Fruit fly (Drosophila melanogaster): ENCODE data around the gene CG5888.

Gene CG5888

dm6 chr2L:16357865-16358264, 90.4 kb downstream of the CG5888 start (continued):
- TF ChIP-seq pan (optimal IDR thresholded peaks at IDR 0.05) (no peak), pan (GFP tag; optimal IDR thresholded peaks at IDR 0.05 in 1 of 2, IDR thresholded peaks at IDR 0.05 in 1 of 2) (peak in 1 of 2 experiments; percentile 31), dati (GFP tag; IDR thresholded peaks at IDR 0.05) (no peak), repo (GFP tag; optimal IDR thresholded peaks at IDR 0.05) (no peak), dmrt11E (tag; optimal IDR thresholded peaks at IDR 0.05) (peak; percentile 40), amos (GFP tag; IDR thresholded peaks at IDR 0.05; ENCODE audit: partially characterized antibody) (no peak), CG30403 (GFP tag; optimal IDR thresholded peaks at IDR 0.05) (peak; percentile 3), otp (GFP tag; IDR thresholded peaks at IDR 0.05) (no peak), CG6854 (GFP tag; optimal IDR thresholded peaks at IDR 0.05) (no peak), luna (GFP tag; optimal IDR thresholded peaks at IDR 0.05) (no peak), ase (GFP tag; IDR thresholded peaks at IDR 0.05) (0 out of 3 replicates have a peak, but pooled peaks have one; percentile 7), CG2712 (tag; optimal IDR thresholded peaks at IDR 0.05) (peak; percentile 70), CoRest (tag; optimal IDR thresholded peaks at IDR 0.05) (peak; percentile 16), crol (GFP tag; IDR thresholded peaks at IDR 0.05) (no peak), Xrp1 (GFP tag; IDR thresholded peaks at IDR 0.05) (peak; percentile 54; the same call in 1 of the 2 replicates), phol (tag; optimal IDR thresholded peaks at IDR 0.05) (peak; percentile 38), CG6813 (GFP tag; optimal IDR thresholded peaks at IDR 0.05) (no peak), sqz (GFP tag; optimal IDR thresholded peaks at IDR 0.05) (peak; percentile 37), CG6254 (GFP tag; optimal IDR thresholded peaks at IDR 0.05) (peak; percentile 30), CG33213 (GFP tag; optimal IDR thresholded peaks at IDR 0.05) (no peak), Asciz (GFP tag; optimal IDR thresholded peaks at IDR 0.05) (peak; percentile 18), Atf3 (GFP tag; optimal IDR thresholded peaks at IDR 0.05) (no peak), mld (GFP tag; IDR thresholded peaks at IDR 0.05; ENCODE audit: partially characterized antibody) (no peak), Lhr (GFP tag; optimal IDR thresholded peaks at IDR 0.05) (no peak), pho (GFP tag; optimal IDR thresholded peaks at IDR 0.05) (no peak), klu (GFP tag; IDR thresholded peaks at IDR 0.05) (no peak), HLHmδ (GFP tag; optimal IDR thresholded peaks at IDR 0.05) (no peak), CG7745 (tag; optimal IDR thresholded peaks at IDR 0.05) (no peak), ftz-f1 (GFP tag; optimal IDR thresholded peaks at IDR 0.05) (no peak), Usf (GFP tag; optimal IDR thresholded peaks at IDR 0.05) (no peak), CG2129 (GFP tag; IDR thresholded peaks at IDR 0.05; ENCODE audit: partially characterized antibody) (no peak), CG18476 (GFP tag; optimal IDR thresholded peaks at IDR 0.05) (no peak), Pdp1 (GFP tag; optimal IDR thresholded peaks at IDR 0.05) (no peak), CG10274 (GFP tag; optimal IDR thresholded peaks at IDR 0.05) (no peak), eve (GFP tag; optimal IDR thresholded peaks at IDR 0.05) (no peak), H2.0 (GFP tag; IDR thresholded peaks at IDR 0.05) (no peak), Fer3 (tag; optimal IDR thresholded peaks at IDR 0.05) (peak; percentile 17), eyg (GFP tag; optimal IDR thresholded peaks at IDR 0.05) (no peak), sna (GFP tag; IDR thresholded peaks at IDR 0.05; ENCODE audit: partially characterized antibody) (no peak), CG1792 (GFP tag; optimal IDR thresholded peaks at IDR 0.05) (no peak), Ets97D (GFP tag; optimal IDR thresholded peaks at IDR 0.05) (no peak), Ssrp (tag; optimal IDR thresholded peaks at IDR 0.05) (peak; percentile 1), cato (GFP tag; optimal IDR thresholded peaks at IDR 0.05; ENCODE audit: borderline replicate concordance) (no peak), CG1233 (GFP tag; optimal IDR thresholded peaks at IDR 0.05) (no peak), CG2116 (GFP tag; optimal IDR thresholded peaks at IDR 0.05) (no peak), Trl (optimal IDR thresholded peaks at IDR 0.05) (no peak), Trl (GFP tag; optimal IDR thresholded peaks at IDR 0.05) (no peak), Dad (GFP tag; optimal IDR thresholded peaks at IDR 0.05) (no peak), nerfin-2 (GFP tag; IDR thresholded peaks at IDR 0.05; ENCODE audit: partially characterized antibody) (no peak), MESR4 (GFP tag; optimal IDR thresholded peaks at IDR 0.05) (no peak), sc (optimal IDR thresholded peaks at IDR 0.05) (no peak), sc (GFP tag; optimal IDR thresholded peaks at IDR 0.05) (peak; percentile 21)
